Worm (Caenorhabditis elegans) whole organism, L4 larva: Measurements from ENCODE around the gene C54D10.10.

Experiments
- D1046.2 ChIP-seq: fragments of 200-800 bp; sonication (Bioruptor generic); IDR thresholded peaks from 2 replicates; pipeline ENCODE4 v1.3.6; 2022; ENCODE audit warnings: missing genetic modification characterization, missing compliant biosample characterization
- F37D6.2 ChIP-seq: sonication (generic microtip); optimal IDR thresholded peaks from 2 replicates; lab custom pipeline; 2016; ENCODE audit warnings: mild to moderate bottlenecking, missing genetic modification characterization, missing compliant biosample characterization
- ama-1 ChIP-seq: fragments of 150-350 bp; optimal IDR thresholded peaks from 2 replicates; lab custom pipeline; 2014; ENCODE audit warnings: inconsistent platforms, mixed read lengths
- ces-1 ChIP-seq: fragments of 150-350 bp; sonication (generic microtip); optimal IDR thresholded peaks from 4 replicates; lab custom pipeline; 2014; ENCODE audit warnings: missing biosample characterization, missing genetic modification reagents, missing genetic modification characterization
- egl-27 ChIP-seq: sonication (generic microtip); optimal IDR thresholded peaks from 3 replicates; lab custom pipeline; 2017; ENCODE audit warnings: missing biosample characterization, missing genetic modification reagents, missing genetic modification characterization
- fkh-10 ChIP-seq: fragments of 150-350 bp; optimal IDR thresholded peaks from 2 replicates; lab custom pipeline; 2014; ENCODE audit warnings: missing biosample characterization, missing genetic modification reagents, missing genetic modification characterization
- lin-39 ChIP-seq: fragments of 150-350 bp; optimal IDR thresholded peaks from 2 replicates; lab custom pipeline; 2014; ENCODE audit warnings: missing biosample characterization, missing genetic modification reagents, missing genetic modification characterization
- mdl-1 ChIP-seq, 2 experiments: fragments of 150-350 bp in 1 of 2; sonication (generic microtip) in 1 of 2; optimal IDR thresholded peaks; 2 replicates each; lab custom pipeline; 2014 to 2017; ENCODE audit warnings: missing biosample characterization in 2 of 2, missing genetic modification characterization in 2 of 2
- nhr-11 ChIP-seq: fragments of 150-350 bp; optimal IDR thresholded peaks from 2 replicates; lab custom pipeline; 2014; ENCODE audit warnings: missing biosample characterization, missing genetic modification characterization
- nhr-48 ChIP-seq: sonication (generic microtip); optimal IDR thresholded peaks from 2 replicates; lab custom pipeline; 2016; ENCODE audit warnings: mild to moderate bottlenecking, missing genetic modification characterization, missing compliant biosample characterization
- nhr-76 ChIP-seq: fragments of 150-350 bp; optimal IDR thresholded peaks from 2 replicates; lab custom pipeline; 2014; ENCODE audit warnings: missing biosample characterization, missing genetic modification characterization
- skn-1 ChIP-seq: fragments of 150-350 bp; optimal IDR thresholded peaks from 2 replicates; lab custom pipeline; 2014; ENCODE audit warnings: missing biosample characterization, missing genetic modification characterization
- snpc-4 ChIP-seq: fragments of 150-350 bp; optimal IDR thresholded peaks from 2 replicates; lab custom pipeline; 2014; ENCODE audit warnings: missing biosample characterization, missing genetic modification characterization
- unc-62 ChIP-seq, 3 experiments: fragments of 150-350 bp in 1 of 3; sonication (generic microtip); optimal IDR thresholded peaks in 2 of 3; peaks in 1 of 3; 1 replicate in 1 of 3; 2 replicates in 2 of 3; lab custom pipeline; 2014 to 2017; ENCODE audit warnings: missing biosample characterization in 3 of 3, missing genetic modification characterization in 3 of 3, missing genetic modification reagents in 3 of 3, missing genotype in 1 of 3

DNA sequence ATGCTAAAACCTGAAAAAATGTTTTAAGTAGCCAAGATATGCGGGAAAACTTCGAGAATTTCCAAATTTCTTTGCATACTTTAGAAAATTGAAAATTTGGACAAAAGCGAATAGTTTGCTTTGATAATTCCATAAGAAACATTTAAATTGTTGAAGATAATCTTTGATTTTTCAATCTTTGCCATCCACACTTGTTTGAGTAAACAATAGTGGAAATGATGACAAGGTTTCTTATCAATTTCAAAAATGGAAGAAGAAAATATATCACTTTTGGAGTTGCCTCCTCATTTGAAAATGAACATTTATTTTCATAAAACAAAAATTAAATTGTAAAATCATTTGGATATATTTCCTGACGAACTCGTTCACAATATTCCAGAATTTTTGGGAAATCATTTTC lies 35.4 kb downstream of the C54D10.10 start:
- TF ChIP-seq mdl-1 (tag; optimal IDR thresholded peaks at IDR 0.05; lab: Kevin White, UChicago) (no peak), egl-27 (tag; lab: Kevin White, UChicago) (no peak), snpc-4 (no peak), skn-1 (tag; lab: Kevin White, UChicago) (no peak), nhr-11 (tag; lab: Kevin White, UChicago) (no peak), unc-62 (GFP tag; optimal IDR thresholded peaks at IDR 0.05 in 1 of 2; lab: Kevin White, UChicago) (no peak), unc-62 (tag; optimal IDR thresholded peaks at IDR 0.05; lab: Kevin White, UChicago) (no peak), D1046.2 (GFP tag; lab: Robert Waterston, UW) (no peak), ces-1 (GFP tag; lab: Kevin White, UChicago) (no peak), fkh-10 (GFP tag; lab: Kevin White, UChicago) (no peak), ama-1 (lab: Kevin White, UChicago) (no peak), nhr-76 (tag; lab: Kevin White, UChicago) (no peak), F37D6.2 (tag; lab: Kevin White, UChicago) (no peak), nhr-48 (tag; lab: Kevin White, UChicago) (no peak), lin-39 (tag; lab: Kevin White, UChicago) (no peak)
